Worm (Caenorhabditis elegans) whole organism, L4 larva: ENCODE results near the gene ceh-1.
A peak's percentile ranks its signal among the peaks of the same experiment; 100 is the strongest.

Experiments
- D1046.2 ChIP-seq: fragments of 200-800 bp; sonication (Bioruptor generic); IDR thresholded peaks from 2 replicates; pipeline ENCODE4 v1.3.6; 2022; ENCODE audit warnings: missing genetic modification characterization, missing compliant biosample characterization
- F26F4.8 ChIP-seq: fragments of 200-800 bp; sonication (Bioruptor generic); conservative IDR thresholded peaks from 2 replicates; pipeline ENCODE4 v1.3.6; 2022; ENCODE audit warnings: missing genetic modification characterization, missing compliant biosample characterization
- F49E8.2 ChIP-seq: sonication (generic microtip); optimal IDR thresholded peaks from 2 replicates; lab custom pipeline; 2016; ENCODE audit warnings: missing compliant biosample characterization, mild to moderate bottlenecking, missing genetic modification characterization, borderline replicate concordance
- Y48G9A.11 ChIP-seq: fragments of 200-800 bp; sonication (Bioruptor generic); IDR thresholded peaks from 2 replicates; pipeline ENCODE4 v1.3.6; 2022; ENCODE audit warnings: missing genetic modification reagents, missing genetic modification characterization, missing compliant biosample characterization
- Y5F2A.4 ChIP-seq: fragments of 200-800 bp; sonication (Bioruptor generic); optimal IDR thresholded peaks from 2 replicates; lab custom pipeline; 2018; ENCODE audit warnings: mild to moderate bottlenecking, missing genetic modification characterization, missing compliant biosample characterization
- ceh-44 ChIP-seq: fragments of 200-800 bp; sonication (Bioruptor generic); IDR thresholded peaks from 2 replicates; pipeline ENCODE4 v1.3.6; 2022; ENCODE audit warnings: missing genetic modification reagents, missing genetic modification characterization, missing compliant biosample characterization
- cey-2 ChIP-seq: sonication (generic microtip); optimal IDR thresholded peaks from 3 replicates; lab custom pipeline; 2017; ENCODE audit warnings: missing genetic modification characterization, mild to moderate bottlenecking, missing compliant biosample characterization, antibody characterized with exemption, borderline replicate concordance; ENCODE audit not compliant: insufficient read depth
- daf-8 ChIP-seq: fragments of 200-800 bp; sonication (Bioruptor generic); IDR thresholded peaks from 2 replicates; pipeline ENCODE4 v1.3.6; 2022; ENCODE audit warnings: missing genetic modification characterization, missing compliant biosample characterization
- dmd-9 ChIP-seq: fragments of 200-800 bp; sonication (Bioruptor generic); IDR thresholded peaks from 2 replicates; pipeline ENCODE4 v1.3.6; 2022; ENCODE audit warnings: missing genetic modification reagents, missing genetic modification characterization, missing compliant biosample characterization
- dpl-1 ChIP-seq: fragments of 150-350 bp; optimal IDR thresholded peaks from 2 replicates; lab custom pipeline; 2014; ENCODE audit warnings: missing biosample characterization, missing genetic modification reagents, missing genetic modification characterization
- dve-1 ChIP-seq: sonication (generic microtip); optimal IDR thresholded peaks from 2 replicates; lab custom pipeline; 2017; ENCODE audit warnings: antibody characterized with exemption, mild to moderate bottlenecking, missing genetic modification characterization, missing compliant biosample characterization; ENCODE audit not compliant: insufficient read depth
- fos-1 ChIP-seq: fragments of 150-350 bp; optimal IDR thresholded peaks from 2 replicates; lab custom pipeline; 2014; ENCODE audit warnings: missing biosample characterization, missing genetic modification characterization
- hif-1 ChIP-seq, 2 experiments: sonication (generic microtip); optimal IDR thresholded peaks; 2 replicates each; lab custom pipeline; 2016 to 2017; ENCODE audit warnings: missing compliant biosample characterization in 2 of 2, missing genetic modification characterization in 2 of 2, missing genetic modification reagents in 2 of 2, missing genotype in 2 of 2, mild to moderate bottlenecking in 1 of 2
- hlh-30 ChIP-seq: sonication (generic microtip); optimal IDR thresholded peaks from 2 replicates; lab custom pipeline; 2017; ENCODE audit warnings: antibody characterized with exemption, mild to moderate bottlenecking, missing genetic modification characterization, missing compliant biosample characterization; ENCODE audit not compliant: insufficient read depth
- jun-1 ChIP-seq: fragments of 150-350 bp; optimal IDR thresholded peaks from 2 replicates; lab custom pipeline; 2014; ENCODE audit warnings: missing biosample characterization, missing genetic modification reagents, missing genetic modification characterization
- lin-13 ChIP-seq: fragments of 150-350 bp; optimal IDR thresholded peaks from 2 replicates; lab custom pipeline; 2014; ENCODE audit warnings: missing biosample characterization, missing genetic modification reagents, missing genetic modification characterization
- lin-29 ChIP-seq: fragments of 200-800 bp; sonication (Bioruptor generic); IDR thresholded peaks from 2 replicates; pipeline ENCODE4 v1.3.6; 2022; ENCODE audit warnings: missing genetic modification reagents, missing genetic modification characterization, missing compliant biosample characterization
- lir-3 ChIP-seq: sonication (generic microtip); optimal IDR thresholded peaks from 2 replicates; lab custom pipeline; 2016; ENCODE audit warnings: mild to moderate bottlenecking, missing genetic modification characterization, missing compliant biosample characterization
- madf-5 ChIP-seq, 2 experiments: fragments of 200-800 bp; sonication (Bioruptor generic); IDR thresholded peaks; 2 replicates each; pipeline ENCODE4 v1.3.6; 2022; ENCODE audit warnings: missing compliant biosample characterization in 2 of 2, missing genetic modification characterization in 2 of 2
- madf-9 ChIP-seq: fragments of 200-800 bp; sonication (Bioruptor generic); conservative IDR thresholded peaks from 2 replicates; pipeline ENCODE4 v1.3.6; 2022; ENCODE audit warnings: missing genetic modification reagents, missing genetic modification characterization, missing compliant biosample characterization
- mdl-1 ChIP-seq, 2 experiments: fragments of 150-350 bp in 1 of 2; sonication (generic microtip) in 1 of 2; optimal IDR thresholded peaks; 2 replicates each; lab custom pipeline; 2014 to 2017; ENCODE audit warnings: missing biosample characterization in 2 of 2, missing genetic modification characterization in 2 of 2
- mes-2 ChIP-seq: sonication (generic microtip); optimal IDR thresholded peaks from 2 replicates; lab custom pipeline; 2016; ENCODE audit warnings: missing genotype, mild to moderate bottlenecking, missing genetic modification characterization, missing compliant biosample characterization; ENCODE audit not compliant: poor library complexity, severe bottlenecking
- mxl-2 ChIP-seq: fragments of 200-800 bp; sonication (Bioruptor generic); conservative IDR thresholded peaks from 2 replicates; pipeline ENCODE4 v1.3.6; 2022; ENCODE audit warnings: missing genetic modification reagents, missing genetic modification characterization, missing compliant biosample characterization
- mxl-3 ChIP-seq: fragments of 200-800 bp; sonication (Bioruptor generic); optimal IDR thresholded peaks from 2 replicates; lab custom pipeline; 2018; ENCODE audit warnings: mild to moderate bottlenecking, missing genetic modification characterization, missing compliant biosample characterization
- nhr-111 ChIP-seq: fragments of 200-800 bp; sonication (Bioruptor generic); optimal IDR thresholded peaks from 2 replicates; lab custom pipeline; 2018; ENCODE audit warnings: mild to moderate bottlenecking, missing genetic modification characterization, missing compliant biosample characterization
- nhr-28 ChIP-seq: fragments of 150-350 bp; optimal IDR thresholded peaks from 2 replicates; lab custom pipeline; 2014; ENCODE audit warnings: missing biosample characterization, missing genetic modification characterization
- nhr-76 ChIP-seq: fragments of 150-350 bp; optimal IDR thresholded peaks from 2 replicates; lab custom pipeline; 2014; ENCODE audit warnings: missing biosample characterization, missing genetic modification characterization
- pqm-1 ChIP-seq: sonication (generic microtip); optimal IDR thresholded peaks from 2 replicates; lab custom pipeline; 2017; ENCODE audit warnings: missing biosample characterization, missing genetic modification characterization
- sdz-12 ChIP-seq: fragments of 200-800 bp; sonication (Bioruptor generic); optimal IDR thresholded peaks from 2 replicates; lab custom pipeline; 2018; ENCODE audit warnings: mild to moderate bottlenecking, missing genetic modification characterization, missing compliant biosample characterization
- set-16 ChIP-seq: fragments of 200-800 bp; sonication (Bioruptor generic); IDR thresholded peaks from 2 replicates; pipeline ENCODE4 v1.3.6; 2022; ENCODE audit warnings: missing genetic modification reagents, missing genetic modification characterization, missing compliant biosample characterization
- unc-130 ChIP-seq: sonication (generic microtip); optimal IDR thresholded peaks from 2 replicates; lab custom pipeline; 2016; ENCODE audit warnings: missing genetic modification reagents, missing genetic modification characterization, missing compliant biosample characterization
- unc-39 ChIP-seq: sonication (generic microtip); optimal IDR thresholded peaks from 2 replicates; lab custom pipeline; 2017; ENCODE audit warnings: missing biosample characterization, missing genetic modification characterization
- unc-62 ChIP-seq, 3 experiments: fragments of 150-350 bp in 1 of 3; sonication (generic microtip); optimal IDR thresholded peaks in 2 of 3; peaks in 1 of 3; 1 replicate in 1 of 3; 2 replicates in 2 of 3; lab custom pipeline; 2014 to 2017; ENCODE audit warnings: missing biosample characterization in 3 of 3, missing genetic modification characterization in 3 of 3, missing genetic modification reagents in 3 of 3, missing genotype in 1 of 3
- ztf-11 ChIP-seq: fragments of 150-350 bp; optimal IDR thresholded peaks from 2 replicates; lab custom pipeline; 2014; ENCODE audit warnings: missing biosample characterization, missing genetic modification characterization

ceh-1 gene

ce11 chrX:4685579-4685978 lies 31.6 kb upstream of the ceh-1 start:
- TF ChIP-seq unc-39 (tag; lab: Kevin White, UChicago) (no peak), mxl-3 (GFP tag; lab: Kevin White, UChicago) (no peak), dpl-1 (GFP tag; lab: Kevin White, UChicago) (no peak), mdl-1 (tag; optimal IDR thresholded peaks at IDR 0.05; lab: Kevin White, UChicago) (peak in 1 of 2 experiments; percentile 23), sdz-12 (GFP tag; lab: Kevin White, UChicago) (no peak), unc-62 (GFP tag; optimal IDR thresholded peaks at IDR 0.05 in 1 of 2; lab: Kevin White, UChicago) (peak in 1 of 2 experiments; percentile 55), unc-62 (tag; optimal IDR thresholded peaks at IDR 0.05; lab: Kevin White, UChicago) (no peak), hlh-30 (tag; lab: Kevin White, UChicago) (peak; percentile 3), Y5F2A.4 (GFP tag; lab: Kevin White, UChicago) (no peak), ceh-44 (GFP tag; lab: Robert Waterston, UW) (no peak), hif-1 (tag; optimal IDR thresholded peaks at IDR 0.05; lab: Kevin White, UChicago) (no peak), unc-130 (no peak), nhr-28 (tag; lab: Kevin White, UChicago) (peak; percentile 33)

ce11 chrX:4682616-4683015 lies 28.7 kb upstream of the ceh-1 start, which contains the start of gene K02G10.15:
K02G10.15 (minus strand) TSS chrX:4682716.
- TF ChIP-seq dve-1 (tag; lab: Kevin White, UChicago), result no peak
- no peak for TF ChIP-seq Y5F2A.4 (GFP tag; lab: Kevin White, UChicago)
- TF ChIP-seq nhr-111, result no peak
- no peak for TF ChIP-seq pqm-1 (tag; lab: Kevin White, UChicago)
- no peak for TF ChIP-seq set-16 (GFP tag; lab: Robert Waterston, UW)
- no peak for TF ChIP-seq ztf-11 (tag; lab: Kevin White, UChicago)
- no peak for TF ChIP-seq mes-2 (tag; lab: Kevin White, UChicago)
- no peak for TF ChIP-seq D1046.2 (GFP tag; lab: Robert Waterston, UW)
- no peak for TF ChIP-seq fos-1 (tag; lab: Kevin White, UChicago)
- TF ChIP-seq F49E8.2 (tag; lab: Kevin White, UChicago), result no peak

- TF ChIP-seq jun-1 (tag; lab: Kevin White, UChicago) (no peak), F26F4.8 (GFP tag; lab: Robert Waterston, UW) (no peak), pqm-1 (tag; lab: Kevin White, UChicago) (no peak), lin-29 (GFP tag; lab: Robert Waterston, UW) (no peak), dve-1 (tag; lab: Kevin White, UChicago) (no peak), nhr-76 (tag; lab: Kevin White, UChicago) (no peak), lin-13 (GFP tag; lab: Kevin White, UChicago) (no peak), Y48G9A.11 (no peak), madf-9 (GFP tag; lab: Robert Waterston, UW) (no peak), mes-2 (tag; lab: Kevin White, UChicago) (no peak), mxl-2 (no peak), dmd-9 (GFP tag; lab: Robert Waterston, UW) (no peak)
Measured at ce11 chrX:4678029-4678428, 24.1 kb upstream of the ceh-1 start, which contains the start of gene flp-11. flp-11 (minus strand) TSS chrX:4678129.

- TF ChIP-seq daf-8 (GFP tag; lab: Robert Waterston, UW), result no peak
- TF ChIP-seq cey-2, result no peak
- TF ChIP-seq madf-5 (GFP tag; IDR thresholded peaks at IDR 0.05; lab: Robert Waterston, UW), result 0 out of 4 replicates have a peak, but pooled peaks of 1 of the 2 experiments have one; percentile 46
- no peak for TF ChIP-seq lir-3
- TF ChIP-seq unc-62 (GFP tag; optimal IDR thresholded peaks at IDR 0.05 in 1 of 2; lab: Kevin White, UChicago), result peak in 1 of 2 experiments; percentile 91
- no peak for TF ChIP-seq unc-62 (tag; optimal IDR thresholded peaks at IDR 0.05; lab: Kevin White, UChicago)
- TF ChIP-seq, all 104 proteins: peak for 2
Measured at ce11 chrX:4676702-4677101, 22.7 kb upstream of the ceh-1 start.
